Worm (Caenorhabditis elegans) whole organism, early embryonic: Measurements from ENCODE around the gene Y77E11A.16.

Experiments used
- B0310.2 ChIP-seq: sonication (generic microtip); optimal IDR thresholded peaks from 2 replicates; lab custom pipeline; 2016; ENCODE audit warnings: mild to moderate bottlenecking, missing genetic modification characterization, missing compliant biosample characterization
- F13C5.2 ChIP-seq: sonication (generic microtip); optimal IDR thresholded peaks from 2 replicates; lab custom pipeline; 2017; ENCODE audit warnings: mild to moderate bottlenecking, missing genetic modification characterization, inconsistent platforms, missing compliant biosample characterization
- aly-1 ChIP-seq: sonication (generic microtip); optimal IDR thresholded peaks from 2 replicates; lab custom pipeline; 2016; ENCODE audit warnings: missing genetic modification characterization, missing compliant biosample characterization
- ama-1 ChIP-seq: fragments of 150-350 bp; optimal IDR thresholded peaks from 2 replicates; lab custom pipeline; 2014
- ceh-13 ChIP-seq: fragments of 200-800 bp; sonication (Bioruptor generic); optimal IDR thresholded peaks from 2 replicates; lab custom pipeline; 2018; ENCODE audit warnings: mild to moderate bottlenecking, missing genetic modification characterization, missing compliant biosample characterization
- ceh-36 ChIP-seq: sonication (generic microtip); optimal IDR thresholded peaks from 2 replicates; lab custom pipeline; 2016; ENCODE audit warnings: missing genetic modification characterization, inconsistent platforms, missing compliant biosample characterization
- ets-7 ChIP-seq: sonication (generic microtip); optimal IDR thresholded peaks from 2 replicates; lab custom pipeline; 2016; ENCODE audit warnings: missing genotype, missing genetic modification characterization, missing compliant biosample characterization
- flt-1 ChIP-seq: fragments of 200-800 bp; sonication (Bioruptor generic); IDR thresholded peaks from 2 replicates; pipeline ENCODE4 v1.3.6; 2022; ENCODE audit warnings: missing genetic modification characterization, missing compliant biosample characterization
- hmbx-1 ChIP-seq: sonication (generic microtip); optimal IDR thresholded peaks from 2 replicates; lab custom pipeline; 2016; ENCODE audit warnings: mild to moderate bottlenecking, missing genetic modification characterization, missing compliant biosample characterization
- hmg-4 ChIP-seq: fragments of 200-800 bp; sonication (Bioruptor generic); optimal IDR thresholded peaks from 2 replicates; lab custom pipeline; 2018; ENCODE audit warnings: mild to moderate bottlenecking, missing genetic modification characterization, missing compliant biosample characterization
- hnd-1 ChIP-seq: sonication (generic microtip); optimal IDR thresholded peaks from 2 replicates; lab custom pipeline; 2016; ENCODE audit warnings: missing genetic modification characterization, missing compliant biosample characterization
- pes-1 ChIP-seq: fragments of 200-800 bp; sonication (Bioruptor generic); IDR thresholded peaks from 2 replicates; pipeline ENCODE4 v1.3.6; 2022; ENCODE audit warnings: missing genetic modification reagents, missing genetic modification characterization, missing compliant biosample characterization
- scrt-1 ChIP-seq: fragments of 200-800 bp; sonication (Bioruptor generic); IDR thresholded peaks from 2 replicates; pipeline ENCODE4 v1.3.6; 2022; ENCODE audit warnings: missing genetic modification characterization, missing compliant biosample characterization
- sea-1 ChIP-seq: fragments of 200-800 bp; sonication (Bioruptor generic); conservative IDR thresholded peaks from 2 replicates; pipeline ENCODE4 v1.3.6; 2022; ENCODE audit warnings: missing genetic modification characterization, missing compliant biosample characterization
- tbx-11 ChIP-seq: fragments of 200-800 bp; sonication (Bioruptor generic); IDR thresholded peaks from 2 replicates; pipeline ENCODE4 v1.3.6; 2022; ENCODE audit warnings: missing genetic modification characterization, missing compliant biosample characterization
- tbx-37 ChIP-seq: fragments of 200-800 bp; sonication (Bioruptor generic); conservative IDR thresholded peaks from 2 replicates; pipeline ENCODE4 v1.3.6; 2022; ENCODE audit warnings: missing genetic modification reagents, missing genetic modification characterization, missing compliant biosample characterization
- tra-4 ChIP-seq: sonication (generic microtip); optimal IDR thresholded peaks from 2 replicates; lab custom pipeline; 2017; ENCODE audit warnings: missing genetic modification characterization, missing compliant biosample characterization

Gene Y77E11A.16

DNA sequence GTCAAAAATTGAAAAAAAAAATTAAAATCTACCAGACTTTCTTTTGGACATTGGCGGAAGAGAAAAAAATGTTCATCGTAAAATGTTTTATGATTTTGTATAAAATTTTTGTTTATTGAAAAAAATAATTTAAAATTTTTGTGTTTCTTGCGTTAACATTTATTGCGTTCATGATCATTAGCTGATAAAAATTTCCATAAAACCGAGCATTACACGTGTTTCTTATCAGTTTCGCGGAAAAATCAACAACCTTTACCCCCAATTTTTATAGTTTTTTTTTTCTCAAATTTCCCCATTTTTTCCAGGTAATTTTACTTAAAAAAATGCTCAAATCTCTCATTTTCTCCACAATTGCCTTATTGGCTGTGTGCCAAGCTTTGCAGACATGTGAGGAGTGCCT, 25.0 kb downstream of the Y77E11A.16 start, which contains the start of gene txt-4:
TSS of gene txt-4 (plus strand) at position 324 of the 400 bp plus-strand sequence.
- no peak for TF ChIP-seq flt-1 (GFP tag; lab: Robert Waterston, UW)

DNA sequence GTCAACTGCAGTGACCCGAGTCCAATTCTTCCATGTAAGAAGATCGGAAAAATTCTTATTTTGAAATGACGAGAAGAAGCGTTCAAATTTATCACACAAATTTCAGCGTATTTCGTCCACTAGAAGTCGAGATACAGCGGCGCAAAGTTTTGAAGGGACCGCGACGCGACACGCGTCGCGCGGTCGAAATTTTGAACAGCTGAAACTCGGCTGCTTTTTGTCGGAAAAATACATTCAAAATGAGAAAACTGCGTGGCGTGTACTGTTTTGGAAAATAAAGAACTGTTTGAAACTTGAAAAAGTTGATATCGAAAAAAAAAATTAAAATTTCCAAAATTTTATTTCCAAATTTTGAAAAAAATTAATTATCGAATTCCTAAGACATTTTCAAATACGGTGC, 27.7 kb downstream of the Y77E11A.16 start:
- TF ChIP-seq ama-1, result no peak
- TF ChIP-seq aly-1 (tag; lab: Kevin White, UChicago), result no peak
- TF ChIP-seq flt-1 (GFP tag; lab: Robert Waterston, UW), result no peak
- TF ChIP-seq ceh-13 (GFP tag; lab: Kevin White, UChicago), result no peak
- TF ChIP-seq hmg-4 (GFP tag; lab: Kevin White, UChicago), result no peak
- TF ChIP-seq pes-1 (GFP tag; lab: Robert Waterston, UW), result no peak
- TF ChIP-seq ceh-36 (tag; lab: Kevin White, UChicago), result no peak
- TF ChIP-seq tbx-37 (GFP tag; lab: Robert Waterston, UW), result no peak

DNA sequence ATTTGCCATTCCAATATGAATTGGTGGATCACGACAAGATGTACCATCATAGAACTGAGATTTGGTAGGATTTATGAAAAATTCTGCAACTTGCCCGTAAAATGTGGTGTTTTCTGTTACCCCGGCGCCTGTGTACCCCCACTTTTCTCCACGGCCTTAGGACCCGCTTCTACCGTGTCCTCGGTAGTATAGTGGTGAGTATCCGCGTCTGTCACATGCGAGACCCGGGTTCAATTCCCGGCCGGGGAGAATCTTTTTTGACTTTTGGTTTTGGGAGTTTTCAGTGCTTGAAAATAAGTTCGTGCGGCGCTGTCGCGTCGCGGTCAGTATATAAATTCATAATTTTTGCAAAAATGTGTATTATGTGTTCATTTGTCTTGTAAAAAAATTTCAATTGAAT, 29.2 kb downstream of the Y77E11A.16 start:
- TF ChIP-seq scrt-1 (GFP tag; lab: Robert Waterston, UW), result 0 out of 2 replicates have a peak, but pooled peaks have one; percentile 56
- peak; percentile 51 for TF ChIP-seq flt-1 (GFP tag; lab: Robert Waterston, UW)
- no peak for TF ChIP-seq tbx-37 (GFP tag; lab: Robert Waterston, UW)
- no peak for TF ChIP-seq aly-1 (tag; lab: Kevin White, UChicago)
- TF ChIP-seq tbx-11 (GFP tag; lab: Robert Waterston, UW), result peak; percentile 72
- peak; percentile 66; the same call in 1 of the 2 replicates for TF ChIP-seq sea-1 (GFP tag; lab: Robert Waterston, UW)
- TF ChIP-seq pes-1 (GFP tag; lab: Robert Waterston, UW), result peak; percentile 69

DNA sequence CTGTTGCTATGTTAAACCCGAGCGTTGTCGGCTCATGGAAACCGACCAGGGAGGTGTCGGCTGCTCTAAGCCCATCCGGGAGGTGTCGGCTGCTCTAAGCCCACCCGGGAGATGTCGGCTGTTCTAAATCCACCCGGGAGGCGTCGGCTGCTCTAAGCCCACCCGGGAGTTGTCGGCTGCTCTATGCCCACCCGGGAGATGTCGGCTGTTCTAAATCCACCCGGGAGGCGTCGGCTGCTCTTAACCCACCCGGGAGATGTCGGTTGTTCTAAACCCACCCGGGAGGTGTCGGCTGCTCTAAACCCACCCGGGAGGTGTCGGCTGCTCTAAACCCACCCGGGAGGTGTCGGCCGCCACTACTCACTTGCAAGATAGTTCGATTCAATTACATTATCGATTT, 30.7 kb downstream of the Y77E11A.16 start:
- TF ChIP-seq ceh-36 (tag; lab: Kevin White, UChicago), result no peak
- no peak for TF ChIP-seq hmg-4 (GFP tag; lab: Kevin White, UChicago)
- TF ChIP-seq ceh-13 (GFP tag; lab: Kevin White, UChicago), result no peak
- no peak for TF ChIP-seq sea-1 (GFP tag; lab: Robert Waterston, UW)
- no peak for TF ChIP-seq pes-1 (GFP tag; lab: Robert Waterston, UW)
- TF ChIP-seq hmbx-1, result no peak
- TF ChIP-seq tbx-11 (GFP tag; lab: Robert Waterston, UW), result no peak
- no peak for TF ChIP-seq hnd-1 (tag; lab: Kevin White, UChicago)
- TF ChIP-seq B0310.2 (tag; lab: Kevin White, UChicago), result no peak
- no peak for TF ChIP-seq ets-7 (tag; lab: Kevin White, UChicago)
- TF ChIP-seq tra-4 (tag; lab: Kevin White, UChicago), result no peak
- no peak for TF ChIP-seq tbx-37 (GFP tag; lab: Robert Waterston, UW)
- TF ChIP-seq F13C5.2, result no peak
- TF ChIP-seq ama-1, result no peak
- no peak for TF ChIP-seq flt-1 (GFP tag; lab: Robert Waterston, UW)
- TF ChIP-seq aly-1 (tag; lab: Kevin White, UChicago), result no peak

DNA sequence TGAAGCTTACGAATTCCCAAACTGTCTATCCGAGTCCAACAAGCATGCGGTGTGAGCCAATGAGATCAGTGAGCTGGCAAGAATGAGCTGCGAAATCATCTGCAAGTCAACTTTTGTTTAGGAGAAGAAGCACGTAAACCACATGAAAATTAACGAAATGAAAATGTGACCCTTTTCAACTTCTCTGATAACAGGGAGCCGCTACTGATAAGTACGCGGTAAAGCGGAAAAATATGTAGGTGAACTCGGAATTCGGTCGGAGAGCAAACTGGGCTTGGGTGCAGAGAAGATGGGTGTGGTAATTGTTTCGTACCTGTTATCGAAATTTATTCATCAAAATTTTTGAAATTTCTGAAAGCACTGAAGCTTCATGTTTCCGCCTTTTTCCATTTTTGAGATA, 31.3 kb downstream of the Y77E11A.16 start, which contains the start of gene clec-172:
TSS of gene clec-172 (minus strand) at position 101 of the 400 bp plus-strand sequence.
- no peak for TF ChIP-seq ceh-36 (tag; lab: Kevin White, UChicago)
- TF ChIP-seq ceh-13 (GFP tag; lab: Kevin White, UChicago), result no peak
- TF ChIP-seq tbx-11 (GFP tag; lab: Robert Waterston, UW), result no peak
- no peak for TF ChIP-seq ama-1
- no peak for TF ChIP-seq scrt-1 (GFP tag; lab: Robert Waterston, UW)
- no peak for TF ChIP-seq tbx-37 (GFP tag; lab: Robert Waterston, UW)
- TF ChIP-seq pes-1 (GFP tag; lab: Robert Waterston, UW), result no peak
- TF ChIP-seq F13C5.2, result no peak
- no peak for TF ChIP-seq B0310.2 (tag; lab: Kevin White, UChicago)
- TF ChIP-seq hmg-4 (GFP tag; lab: Kevin White, UChicago), result no peak
- no peak for TF ChIP-seq flt-1 (GFP tag; lab: Robert Waterston, UW)

DNA sequence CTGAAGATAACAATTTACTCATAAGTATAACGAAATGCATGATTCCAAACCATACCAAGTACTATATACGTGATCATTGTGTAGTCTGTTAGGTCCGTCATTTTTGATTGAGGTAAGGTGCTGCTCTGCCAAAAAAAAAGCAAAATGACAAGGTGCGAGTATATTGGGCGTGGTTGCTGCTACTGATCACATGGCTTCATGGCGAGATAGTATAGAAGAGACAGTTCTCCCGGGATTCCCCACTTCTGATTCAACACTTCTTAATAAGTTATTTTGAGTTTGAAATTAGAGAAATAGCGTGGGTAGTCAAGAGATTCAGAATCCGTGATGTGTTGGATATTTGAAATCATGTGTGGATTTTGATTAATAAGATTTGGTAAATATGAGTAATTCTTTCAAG, 36.0 kb downstream of the Y77E11A.16 start, which contains the start of gene K03H6.4:
TSS of gene K03H6.4 (minus strand) at position 101 of the 400 bp plus-strand sequence.
- TF ChIP-seq tbx-11 (GFP tag; lab: Robert Waterston, UW) (no peak), B0310.2 (tag; lab: Kevin White, UChicago) (no peak), tra-4 (tag; lab: Kevin White, UChicago) (no peak), ets-7 (tag; lab: Kevin White, UChicago) (no peak)

DNA sequence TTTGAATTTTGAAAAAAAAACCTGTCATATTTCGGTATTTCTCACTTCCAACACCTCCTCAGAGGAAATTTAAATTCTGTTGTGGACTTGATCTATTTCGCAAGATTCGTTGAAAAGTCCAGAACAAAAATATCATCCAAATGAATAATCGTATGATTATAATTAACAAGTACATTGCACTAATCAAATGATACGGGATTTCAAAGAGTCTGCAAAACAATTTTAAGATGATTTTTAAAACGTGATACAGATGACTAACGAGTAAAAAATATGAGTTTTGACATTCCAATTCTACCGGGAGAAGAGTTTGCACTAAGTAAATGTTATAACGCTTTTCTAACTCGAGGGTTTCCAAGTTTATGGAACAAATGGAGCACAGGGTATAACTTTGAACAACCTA, 37.1 kb downstream of the Y77E11A.16 start:
- TF ChIP-seq ets-7 (tag; lab: Kevin White, UChicago) (no peak), tra-4 (tag; lab: Kevin White, UChicago) (no peak), ceh-36 (tag; lab: Kevin White, UChicago) (no peak), flt-1 (GFP tag; lab: Robert Waterston, UW) (no peak), tbx-11 (GFP tag; lab: Robert Waterston, UW) (no peak), B0310.2 (tag; lab: Kevin White, UChicago) (no peak), F13C5.2 (no peak), tbx-37 (GFP tag; lab: Robert Waterston, UW) (no peak), hmg-4 (GFP tag; lab: Kevin White, UChicago) (no peak), sea-1 (GFP tag; lab: Robert Waterston, UW) (no peak), hmbx-1 (no peak), scrt-1 (GFP tag; lab: Robert Waterston, UW) (no peak), ama-1 (no peak), hnd-1 (tag; lab: Kevin White, UChicago) (no peak), aly-1 (tag; lab: Kevin White, UChicago) (no peak), pes-1 (GFP tag; lab: Robert Waterston, UW) (no peak), ceh-13 (GFP tag; lab: Kevin White, UChicago) (no peak)

DNA sequence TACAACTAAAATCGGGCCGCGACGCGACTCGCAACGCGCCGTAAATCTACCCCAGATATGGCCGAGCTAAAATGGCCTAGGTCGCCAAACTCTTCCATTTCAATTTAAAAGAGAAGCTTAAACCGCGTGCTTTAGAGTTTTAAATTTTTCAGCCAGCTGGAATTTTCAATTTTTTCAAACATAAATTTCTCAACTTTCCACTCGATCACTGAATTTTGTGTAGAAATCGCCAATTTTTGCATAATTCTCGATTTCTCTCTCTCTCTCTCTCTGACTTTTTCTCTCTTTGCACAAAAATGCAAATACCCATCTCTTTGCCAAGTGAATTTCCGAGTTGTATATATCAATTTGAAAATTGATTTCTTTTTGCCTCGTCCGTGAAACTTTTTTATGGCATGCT, 38.2 kb downstream of the Y77E11A.16 start, which contains the start of gene K03H6.1:
TSS of gene K03H6.1 (plus strand) at position 301 of the 400 bp plus-strand sequence.
- TF ChIP-seq pes-1 (GFP tag; lab: Robert Waterston, UW), result no peak
- no peak for TF ChIP-seq ama-1
- TF ChIP-seq hmg-4 (GFP tag; lab: Kevin White, UChicago), result no peak
- no peak for TF ChIP-seq flt-1 (GFP tag; lab: Robert Waterston, UW)
- TF ChIP-seq hmbx-1, result no peak
- TF ChIP-seq tbx-37 (GFP tag; lab: Robert Waterston, UW), result no peak
- no peak for TF ChIP-seq aly-1 (tag; lab: Kevin White, UChicago)
- TF ChIP-seq ets-7 (tag; lab: Kevin White, UChicago), result no peak
- no peak for TF ChIP-seq scrt-1 (GFP tag; lab: Robert Waterston, UW)
- TF ChIP-seq hnd-1 (tag; lab: Kevin White, UChicago), result no peak
- TF ChIP-seq ceh-13 (GFP tag; lab: Kevin White, UChicago), result no peak
- TF ChIP-seq F13C5.2, result no peak
- no peak for TF ChIP-seq B0310.2 (tag; lab: Kevin White, UChicago)
- TF ChIP-seq tbx-11 (GFP tag; lab: Robert Waterston, UW), result no peak
- TF ChIP-seq tra-4 (tag; lab: Kevin White, UChicago), result no peak
- TF ChIP-seq ceh-36 (tag; lab: Kevin White, UChicago), result no peak
- no peak for TF ChIP-seq sea-1 (GFP tag; lab: Robert Waterston, UW)
